Worm (Caenorhabditis elegans) whole organism, L1 larva: Measurements from ENCODE around the gene yap-1.
A peak's percentile ranks its signal among the peaks of the same experiment; 100 is the strongest.

ENCODE experiments used
- C16A3.4 ChIP-seq: fragments of 150-350 bp; optimal IDR thresholded peaks from 2 replicates; lab custom pipeline; 2014; ENCODE audit warnings: missing biosample characterization, missing genetic modification characterization
- C34B4.2 ChIP-seq: sonication (generic microtip); optimal IDR thresholded peaks from 2 replicates; lab custom pipeline; 2017; ENCODE audit warnings: mild to moderate bottlenecking, missing genetic modification characterization, missing compliant biosample characterization
- Y116A8C.19 ChIP-seq: sonication (generic microtip); optimal IDR thresholded peaks from 2 replicates; lab custom pipeline; 2016; ENCODE audit warnings: missing compliant biosample characterization, missing genetic modification characterization, borderline replicate concordance
- ama-1 ChIP-seq: fragments of 150-350 bp; optimal IDR thresholded peaks from 2 replicates; lab custom pipeline; 2014
- blmp-1 ChIP-seq: fragments of 150-350 bp; optimal IDR thresholded peaks from 2 replicates; lab custom pipeline; 2014; ENCODE audit warnings: missing biosample characterization, missing genetic modification characterization
- ceh-8 ChIP-seq: fragments of 200-800 bp; sonication (Bioruptor generic); optimal IDR thresholded peaks from 2 replicates; lab custom pipeline; 2018; ENCODE audit warnings: mild to moderate bottlenecking, missing genetic modification characterization, moderate library complexity, missing compliant biosample characterization
- ceh-88 ChIP-seq: fragments of 200-800 bp; sonication (Bioruptor generic); IDR thresholded peaks from 2 replicates; pipeline ENCODE4 v1.3.6; 2022; ENCODE audit warnings: missing genetic modification characterization, missing compliant biosample characterization
- efl-1 ChIP-seq, 4 experiments: fragments of 150-350 bp; optimal IDR thresholded peaks in 3 of 4; peaks in 1 of 4; 1 replicate in 1 of 4; 2 replicates in 3 of 4; lab custom pipeline; 2014; ENCODE audit warnings: missing biosample characterization in 2 of 4, missing genetic modification characterization in 2 of 4, missing genetic modification reagents in 2 of 4
- elt-2 ChIP-seq: sonication (generic microtip); optimal IDR thresholded peaks from 2 replicates; lab custom pipeline; 2016; ENCODE audit warnings: missing genetic modification characterization, mild to moderate bottlenecking, inconsistent platforms, missing compliant biosample characterization, missing genetic modification reagents
- elt-3 ChIP-seq, 6 experiments: fragments of 150-350 bp in 1 of 6; sonication (generic microtip); optimal IDR thresholded peaks; 2 replicates each; lab custom pipeline; 2017 to 2018; ENCODE audit warnings: missing biosample characterization in 6 of 6, missing genetic modification characterization in 6 of 6, inconsistent platforms in 1 of 6
- ets-5 ChIP-seq: fragments of 200-800 bp; sonication (Bioruptor generic); IDR thresholded peaks from 2 replicates; pipeline ENCODE4 v1.3.6; 2022; ENCODE audit warnings: missing genetic modification characterization, missing compliant biosample characterization
- fkh-4 ChIP-seq: sonication (generic microtip); optimal IDR thresholded peaks from 2 replicates; lab custom pipeline; 2016; ENCODE audit warnings: missing compliant biosample characterization, missing genetic modification characterization, borderline replicate concordance
- irx-1 ChIP-seq: sonication (generic microtip); optimal IDR thresholded peaks from 2 replicates; lab custom pipeline; 2016; ENCODE audit warnings: missing genetic modification characterization, missing compliant biosample characterization
- isw-1 ChIP-seq: fragments of 200-800 bp; sonication (Bioruptor generic); IDR thresholded peaks from 2 replicates; pipeline ENCODE4 v1.3.6; 2022; ENCODE audit warnings: missing genetic modification characterization, missing compliant biosample characterization
- jun-1 ChIP-seq: fragments of 150-350 bp; optimal IDR thresholded peaks from 2 replicates; lab custom pipeline; 2014; ENCODE audit warnings: missing biosample characterization, missing genetic modification reagents, missing genetic modification characterization
- lin-14 ChIP-seq: fragments of 200-800 bp; sonication (Bioruptor generic); optimal IDR thresholded peaks from 2 replicates; lab custom pipeline; 2018; ENCODE audit warnings: mild to moderate bottlenecking, missing genetic modification characterization, moderate library complexity, missing compliant biosample characterization
- lin-35 ChIP-seq, 2 experiments: fragments of 150-350 bp; optimal IDR thresholded peaks; 2 replicates each; lab custom pipeline; 2014; ENCODE audit warnings: missing biosample characterization in 2 of 2, missing genetic modification characterization in 2 of 2, missing genetic modification reagents in 2 of 2
- lsy-2 ChIP-seq, 2 experiments: fragments of 150-350 bp; optimal IDR thresholded peaks; 2 replicates each; lab custom pipeline; 2014; ENCODE audit warnings: missing biosample characterization in 2 of 2, missing genetic modification characterization in 2 of 2
- mab-9 ChIP-seq: fragments of 200-800 bp; sonication (Bioruptor generic); IDR thresholded peaks from 2 replicates; pipeline ENCODE4 v1.3.6; 2022; ENCODE audit warnings: missing genetic modification reagents, missing genetic modification characterization, missing compliant biosample characterization
- mdl-1 ChIP-seq, 2 experiments: fragments of 150-350 bp; optimal IDR thresholded peaks; 2 replicates each; lab custom pipeline; 2014 to 2017; ENCODE audit warnings: missing biosample characterization in 2 of 2, missing genetic modification characterization in 2 of 2, inconsistent platforms in 1 of 2
- mep-1 ChIP-seq: fragments of 150-350 bp; optimal IDR thresholded peaks from 2 replicates; lab custom pipeline; 2014; ENCODE audit warnings: missing biosample characterization, missing genetic modification characterization
- nhr-11 ChIP-seq: fragments of 150-350 bp; optimal IDR thresholded peaks from 2 replicates; lab custom pipeline; 2014; ENCODE audit warnings: missing biosample characterization, missing genetic modification characterization
- nhr-12 ChIP-seq: sonication (generic microtip); optimal IDR thresholded peaks from 2 replicates; lab custom pipeline; 2017; ENCODE audit warnings: missing biosample characterization, missing genetic modification characterization
- nhr-20 ChIP-seq: sonication (generic microtip); optimal IDR thresholded peaks from 2 replicates; lab custom pipeline; 2016; ENCODE audit warnings: mild to moderate bottlenecking, missing genetic modification characterization, missing compliant biosample characterization
- nhr-237 ChIP-seq: fragments of 150-350 bp; optimal IDR thresholded peaks from 2 replicates; lab custom pipeline; 2014; ENCODE audit warnings: missing biosample characterization, missing genetic modification characterization
- nhr-47 ChIP-seq: sonication (generic microtip); optimal IDR thresholded peaks from 2 replicates; lab custom pipeline; 2016; ENCODE audit warnings: mild to moderate bottlenecking, missing genetic modification characterization, moderate library complexity, missing compliant biosample characterization
- nhr-71 ChIP-seq: sonication (generic microtip); optimal IDR thresholded peaks from 2 replicates; lab custom pipeline; 2016; ENCODE audit warnings: mild to moderate bottlenecking, missing genetic modification characterization, moderate library complexity, missing compliant biosample characterization
- nhr-85 ChIP-seq: sonication (generic microtip); peaks from one replicate; lab custom pipeline; 2016; ENCODE audit warnings: missing genetic modification characterization, inconsistent platforms, missing compliant biosample characterization
- nhr-90 ChIP-seq: sonication (generic microtip); optimal IDR thresholded peaks from 2 replicates; lab custom pipeline; 2016; ENCODE audit warnings: mild to moderate bottlenecking, missing genetic modification characterization, missing compliant biosample characterization; ENCODE audit not compliant: poor library complexity
- pag-3 ChIP-seq: sonication (generic microtip); optimal IDR thresholded peaks from 2 replicates; lab custom pipeline; 2017; ENCODE audit warnings: missing genetic modification characterization, mild to moderate bottlenecking, missing compliant biosample characterization, antibody characterized with exemption, borderline replicate concordance; ENCODE audit not compliant: insufficient read depth
- pqm-1 ChIP-seq: sonication (generic microtip); optimal IDR thresholded peaks from 3 replicates; lab custom pipeline; 2017; ENCODE audit warnings: missing biosample characterization, missing genetic modification characterization
- skn-1 ChIP-seq: fragments of 150-350 bp; optimal IDR thresholded peaks from 2 replicates; lab custom pipeline; 2014; ENCODE audit warnings: missing biosample characterization, missing genetic modification characterization
- snpc-4 ChIP-seq: fragments of 150-350 bp; optimal IDR thresholded peaks from 2 replicates; lab custom pipeline; 2014; ENCODE audit warnings: missing biosample characterization, missing genetic modification characterization
- snu-23 ChIP-seq: sonication (generic microtip); optimal IDR thresholded peaks from 2 replicates; lab custom pipeline; 2016; ENCODE audit warnings: missing genetic modification characterization, missing compliant biosample characterization
- unc-130 ChIP-seq: fragments of 150-350 bp; optimal IDR thresholded peaks from 2 replicates; lab custom pipeline; 2017; ENCODE audit warnings: missing biosample characterization, missing genetic modification characterization, inconsistent platforms
- unc-62 ChIP-seq: fragments of 150-350 bp; optimal IDR thresholded peaks from 2 replicates; lab custom pipeline; 2014; ENCODE audit warnings: missing biosample characterization, missing genetic modification reagents, missing genetic modification characterization
- unc-86 ChIP-seq: sonication (generic microtip); optimal IDR thresholded peaks from 2 replicates; lab custom pipeline; 2016; ENCODE audit warnings: missing genetic modification characterization, missing compliant biosample characterization
- unc-98 ChIP-seq: fragments of 200-800 bp; sonication (Bioruptor generic); IDR thresholded peaks from 2 replicates; pipeline ENCODE4 v1.3.6; 2022; ENCODE audit warnings: missing genetic modification characterization, missing compliant biosample characterization
- xbp-1 ChIP-seq: sonication (generic microtip); optimal IDR thresholded peaks from 2 replicates; lab custom pipeline; 2016; ENCODE audit warnings: missing genetic modification characterization, missing compliant biosample characterization
- zag-1 ChIP-seq: fragments of 150-350 bp; optimal IDR thresholded peaks from 2 replicates; lab custom pipeline; 2014; ENCODE audit warnings: missing biosample characterization, missing genetic modification characterization
- zip-4 ChIP-seq: fragments of 200-800 bp; sonication (Bioruptor generic); optimal IDR thresholded peaks from 2 replicates; lab custom pipeline; 2018; ENCODE audit warnings: mild to moderate bottlenecking, missing genetic modification characterization, moderate library complexity, missing compliant biosample characterization
- ztf-11 ChIP-seq, 2 experiments: sonication (generic microtip); optimal IDR thresholded peaks; 2 replicates each; lab custom pipeline; 2016 to 2017; ENCODE audit warnings: missing genetic modification characterization in 2 of 2, missing biosample characterization in 1 of 2, missing compliant biosample characterization in 1 of 2

The yap-1 gene

DNA sequence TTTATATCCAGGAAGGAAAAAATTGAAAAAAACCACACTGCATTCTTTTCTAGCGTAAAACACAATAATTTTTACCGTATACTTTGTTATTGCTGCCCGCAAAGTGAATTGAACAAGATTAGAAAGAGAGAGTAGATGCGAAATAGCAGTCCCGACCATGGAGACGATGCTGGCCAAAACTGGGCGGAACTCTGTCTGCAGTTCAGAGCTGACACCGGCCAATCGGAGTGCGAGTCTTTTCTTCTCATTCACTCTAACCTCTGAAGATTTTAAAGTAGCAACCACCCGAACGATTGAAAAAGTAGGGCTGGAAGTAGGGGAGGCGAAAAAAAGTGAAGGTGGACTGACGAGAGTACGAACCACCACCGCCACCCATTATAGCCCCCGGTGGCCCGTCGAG lies 35.1 kb upstream of the yap-1 start:
- TF ChIP-seq xbp-1 (tag; lab: Kevin White, UChicago), result peak; percentile 86
- peak; percentile 12 for TF ChIP-seq nhr-85
- TF ChIP-seq ama-1 (lab: Kevin White, UChicago), result no peak
- TF ChIP-seq lsy-2 (tag; optimal IDR thresholded peaks at IDR 0.05; lab: Kevin White, UChicago), result peak in 1 of 2 experiments; percentile 63
- TF ChIP-seq irx-1 (tag; lab: Kevin White, UChicago), result no peak
- TF ChIP-seq blmp-1 (tag; lab: Kevin White, UChicago), result peak; percentile 80

DNA sequence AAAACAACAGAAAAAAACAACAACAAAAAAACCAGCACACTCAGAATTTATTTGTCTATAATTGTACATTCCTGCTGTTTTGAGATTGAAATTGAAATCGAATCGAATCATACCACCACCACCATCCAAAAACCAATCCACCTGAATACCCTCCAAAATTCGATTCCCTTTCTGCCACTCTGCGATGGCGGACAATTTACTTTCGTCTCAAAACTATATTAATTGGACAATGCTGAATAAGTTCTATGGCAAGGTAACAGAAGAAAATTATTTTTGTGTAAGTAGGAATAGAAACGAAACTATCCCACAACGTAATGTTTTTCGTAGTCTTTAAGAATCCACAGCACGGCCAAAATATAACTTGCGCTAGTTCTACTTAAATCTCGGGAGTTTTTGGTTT lies 32.2 kb upstream of the yap-1 start:
- TF ChIP-seq ets-5 (GFP tag; lab: Robert Waterston, UW), result no peak
- no peak for TF ChIP-seq mab-9
- TF ChIP-seq isw-1, result no peak
- no peak for TF ChIP-seq fkh-4
- no peak for TF ChIP-seq skn-1
- no peak for TF ChIP-seq zip-4 (GFP tag; lab: Kevin White, UChicago)
- no peak for TF ChIP-seq snpc-4
- TF ChIP-seq nhr-12 (tag; lab: Kevin White, UChicago), result no peak
- no peak for TF ChIP-seq pqm-1 (tag; lab: Kevin White, UChicago)
- TF ChIP-seq mdl-1 (tag; optimal IDR thresholded peaks at IDR 0.05; lab: Kevin White, UChicago), result no peak
- TF ChIP-seq unc-98 (GFP tag; lab: Robert Waterston, UW), result no peak
- no peak for TF ChIP-seq ceh-88 (GFP tag; lab: Robert Waterston, UW)
- no peak for TF ChIP-seq ztf-11 (tag; optimal IDR thresholded peaks at IDR 0.05; lab: Kevin White, UChicago)
- TF ChIP-seq nhr-90, result no peak
- no peak for TF ChIP-seq nhr-11 (tag; lab: Kevin White, UChicago)
- TF ChIP-seq jun-1 (tag; lab: Kevin White, UChicago), result no peak
- TF ChIP-seq elt-3 (tag; optimal IDR thresholded peaks at IDR 0.05; lab: Kevin White, UChicago), result no peak
- no peak for TF ChIP-seq unc-130
- TF ChIP-seq elt-2, result no peak

ce11 chrX:10664759-10665158 lies 27.0 kb upstream of the yap-1 start:
- no peak for TF ChIP-seq ztf-11 (tag; optimal IDR thresholded peaks at IDR 0.05; lab: Kevin White, UChicago)
- TF ChIP-seq ceh-8 (GFP tag; lab: Kevin White, UChicago), result no peak
- TF ChIP-seq nhr-237 (tag; lab: Kevin White, UChicago), result no peak
- no peak for TF ChIP-seq C34B4.2 (tag; lab: Kevin White, UChicago)
- TF ChIP-seq Y116A8C.19 (tag; lab: Kevin White, UChicago), result no peak
- TF ChIP-seq C16A3.4 (tag; lab: Kevin White, UChicago), result no peak

ce11 chrX:10666871-10667270 lies 24.9 kb upstream of the yap-1 start:
- TF ChIP-seq pag-3 (tag; lab: Kevin White, UChicago), result no peak
- no peak for TF ChIP-seq mab-9
- TF ChIP-seq lin-35 (GFP tag; optimal IDR thresholded peaks at IDR 0.05; lab: Kevin White, UChicago), result peak in 1 of 2 experiments; percentile 30
- TF ChIP-seq snu-23 (GFP tag; lab: Kevin White, UChicago), result peak; percentile 12

DNA sequence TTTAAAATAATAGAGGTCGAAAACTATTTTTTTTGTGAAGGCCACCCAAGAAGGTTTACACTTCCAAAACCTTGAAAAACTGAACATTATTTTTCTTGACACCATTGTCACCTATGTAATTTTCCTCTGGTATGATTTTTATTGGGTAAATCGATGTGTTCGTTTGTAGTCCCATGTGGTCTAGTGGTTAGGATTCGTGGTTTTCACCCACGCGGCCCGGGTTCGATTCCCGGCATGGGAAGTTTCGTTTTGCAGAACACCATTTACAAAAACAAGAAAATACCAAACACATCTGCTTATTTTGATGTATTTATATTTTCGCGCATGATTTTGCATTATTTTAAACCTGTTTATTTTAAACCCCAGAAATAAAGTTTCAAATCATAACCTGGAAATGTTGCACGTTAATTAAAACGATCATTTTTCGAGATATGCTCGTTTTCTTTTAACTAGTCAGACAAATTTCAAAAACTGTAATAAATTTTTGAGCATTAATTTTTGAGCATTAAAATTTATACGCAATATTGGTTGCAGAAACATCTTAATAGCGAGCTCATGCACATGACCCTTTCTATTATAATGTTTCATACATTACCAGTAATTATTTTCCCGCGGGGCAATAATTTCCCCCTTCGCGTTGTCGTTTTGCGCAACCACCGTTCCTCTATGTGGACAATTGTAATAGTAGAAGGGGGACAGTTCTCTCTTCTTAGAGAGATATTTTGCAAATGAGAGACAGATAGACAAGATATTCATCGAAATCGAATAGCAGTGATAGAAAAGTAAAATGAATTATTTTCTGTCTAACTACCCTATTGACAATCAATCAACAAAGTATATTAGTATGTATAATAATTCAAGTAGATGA lies 24.1 kb upstream of the yap-1 start:
- TF ChIP-seq unc-62 (no peak), nhr-85 (peak; percentile 60), nhr-20 (tag; lab: Kevin White, UChicago) (peak; percentile 39), ceh-88 (GFP tag; lab: Robert Waterston, UW) (no peak), xbp-1 (tag; lab: Kevin White, UChicago) (peak; percentile 6), efl-1 (optimal IDR thresholded peaks at IDR 0.05; lab: Kevin White, UChicago) (no peak), efl-1 (GFP tag; optimal IDR thresholded peaks at IDR 0.05 in 1 of 2; lab: Kevin White, UChicago) (peak in 1 of 2 experiments; percentile 87), lsy-2 (tag; optimal IDR thresholded peaks at IDR 0.05; lab: Kevin White, UChicago) (peak in 1 of 2 experiments; percentile 0), nhr-71 (peak; percentile 10), snu-23 (GFP tag; lab: Kevin White, UChicago) (peak; percentile 17), nhr-90 (peak; percentile 60), C16A3.4 (tag; lab: Kevin White, UChicago) (peak; percentile 30), irx-1 (tag; lab: Kevin White, UChicago) (no peak), blmp-1 (tag; lab: Kevin White, UChicago) (peak; percentile 33), mep-1 (tag; lab: Kevin White, UChicago) (peak; percentile 46), zag-1 (tag; lab: Kevin White, UChicago) (no peak), lin-35 (GFP tag; optimal IDR thresholded peaks at IDR 0.05; lab: Kevin White, UChicago) (peak in 1 of 2 experiments; percentile 16), nhr-47 (tag; lab: Kevin White, UChicago) (peak; percentile 27), unc-86 (tag; lab: Kevin White, UChicago) (no peak), lin-14 (GFP tag; lab: Kevin White, UChicago) (peak; percentile 18)
